Fruit fly (Drosophila melanogaster): ENCODE measurements around the gene CG31897.

- TF ChIP-seq psq (optimal IDR thresholded peaks at IDR 0.05) = no peak
- no peak for TF ChIP-seq h (optimal IDR thresholded peaks at IDR 0.05)
- TF ChIP-seq ttk (optimal IDR thresholded peaks at IDR 0.05) = no peak
- no peak for TF ChIP-seq Myc (optimal IDR thresholded peaks at IDR 0.05)
Measured at dm6 chr2L:8433512-8433911, 8.7 kb upstream of the CG31897 start, which contains the start of gene grk.
